Worm (Caenorhabditis elegans): ENCODE data around the gene bckd-1A.

bckd-1A gene

ce11 chrIII:12931786-12932427 lies 40.4 kb downstream of the bckd-1A start, which contains the start of gene rbm-7 (continued):
- TF ChIP-seq C06A6.2 (GFP tag; conservative IDR thresholded peaks at IDR 0.05), result 0 out of 2 replicates have a peak, but pooled peaks have one; percentile 28
- TF ChIP-seq Y67H2A.10 (GFP tag; conservative IDR thresholded peaks at IDR 0.05), result no peak
- TF ChIP-seq gei-17 (GFP tag; optimal IDR thresholded peaks at IDR 0.05), result no peak
- no peak for TF ChIP-seq sea-2 (GFP tag; IDR thresholded peaks at IDR 0.05)
- no peak for TF ChIP-seq ztf-25 (GFP tag; IDR thresholded peaks at IDR 0.05)
- TF ChIP-seq cebp-1 (GFP tag; IDR thresholded peaks at IDR 0.05), result no peak
- TF ChIP-seq cebp-1 (tag; optimal IDR thresholded peaks at IDR 0.05), result peak; percentile 68
- peak; percentile 18 for TF ChIP-seq snpc-1.3 (tag; optimal IDR thresholded peaks at IDR 0.05; ENCODE audit: insufficient read depth)
- no peak for TF ChIP-seq snpc-3.4 (tag; optimal IDR thresholded peaks at IDR 0.05)
- no peak for TF ChIP-seq hrde-1 (tag; optimal IDR thresholded peaks at IDR 0.05; ENCODE audit: borderline replicate concordance)
- peak; percentile 44; the same call in 1 of the 2 replicates for TF ChIP-seq ceh-100 (GFP tag; IDR thresholded peaks at IDR 0.05)
- no peak for TF ChIP-seq die-1 (tag; optimal IDR thresholded peaks at IDR 0.05)
- TF ChIP-seq xnd-1 (tag; optimal IDR thresholded peaks at IDR 0.05), result peak; percentile 20
- TF ChIP-seq tlf-1 (GFP tag; optimal IDR thresholded peaks at IDR 0.05), result peak; percentile 37
- TF ChIP-seq let-607 (tag; optimal IDR thresholded peaks at IDR 0.05), result peak; percentile 11 to 36
- no peak for TF ChIP-seq snpc-4 (GFP tag; optimal IDR thresholded peaks at IDR 0.05)
- peak in 2 of 4 experiments; percentile 14 to 34 for TF ChIP-seq snpc-4 (tag; optimal IDR thresholded peaks at IDR 0.05)

ce11 chrIII:12931108-12931507 lies 41.2 kb downstream of the bckd-1A start:
- TF ChIP-seq zfh-2 (GFP tag; conservative IDR thresholded peaks at IDR 0.05), result peak; percentile 95
- no peak for TF ChIP-seq B0336.3 (GFP tag; IDR thresholded peaks at IDR 0.05)
- no peak for TF ChIP-seq bed-2 (GFP tag; IDR thresholded peaks at IDR 0.05)
- TF ChIP-seq pha-4 (tag; optimal IDR thresholded peaks at IDR 0.05), result no peak
- TF ChIP-seq madf-6 (GFP tag; IDR thresholded peaks at IDR 0.05), result 0 out of 2 replicates have a peak, but pooled peaks have one; percentile 21
- no peak for TF ChIP-seq attf-3 (GFP tag; conservative IDR thresholded peaks at IDR 0.05)
- no peak for TF ChIP-seq nfyb-1 (GFP tag; IDR thresholded peaks at IDR 0.05)
- TF ChIP-seq Y67H2A.10 (GFP tag; conservative IDR thresholded peaks at IDR 0.05), result no peak
- TF ChIP-seq lsl-1 (GFP tag; optimal IDR thresholded peaks at IDR 0.05), result no peak
- no peak for TF ChIP-seq lsy-27 (tag; optimal IDR thresholded peaks at IDR 0.05; ENCODE audit: borderline replicate concordance, insufficient read depth)
- 0 out of 2 replicates have a peak, but pooled peaks have one; percentile 11 for TF ChIP-seq mcd-1 (GFP tag; IDR thresholded peaks at IDR 0.05)
- TF ChIP-seq egrh-3 (GFP tag; IDR thresholded peaks at IDR 0.05), result peak; percentile 30; the same call in 1 of the 2 replicates
- no peak for TF ChIP-seq tbp1 (GFP tag; optimal IDR thresholded peaks at IDR 0.05)
- TF ChIP-seq ceh-58 (GFP tag; IDR thresholded peaks at IDR 0.05), result no peak
- no peak for TF ChIP-seq ztf-25 (GFP tag; IDR thresholded peaks at IDR 0.05)
- no peak for TF ChIP-seq Y53G8AR.9 (GFP tag; conservative IDR thresholded peaks at IDR 0.05)
- TF ChIP-seq hmg-1.2 (GFP tag; IDR thresholded peaks at IDR 0.05), result no peak
- no peak for TF ChIP-seq cebp-1 (GFP tag; IDR thresholded peaks at IDR 0.05)
- no peak for TF ChIP-seq cebp-1 (tag; optimal IDR thresholded peaks at IDR 0.05)

ce11 chrIII:12929573-12929972 lies 42.7 kb downstream of the bckd-1A start, which contains the start of gene Y37D8A.19:
Gene Y37D8A.19 (plus strand): TSS chrIII:12929873.
- TF ChIP-seq aptf-2 (GFP tag; conservative IDR thresholded peaks at IDR 0.05) (no peak), mxl-1 (tag; optimal IDR thresholded peaks at IDR 0.05) (no peak), rec-8 (tag; optimal IDR thresholded peaks at IDR 0.05) (no peak), ztf-6 (GFP tag; IDR thresholded peaks at IDR 0.05) (no peak), ceh-40 (GFP tag; IDR thresholded peaks at IDR 0.05) (no peak), snpc-1.3 (tag; optimal IDR thresholded peaks at IDR 0.05; ENCODE audit: insufficient read depth) (no peak), ccch-3 (GFP tag; optimal IDR thresholded peaks at IDR 0.05) (no peak), T26A5.8 (tag; optimal IDR thresholded peaks at IDR 0.05) (no peak), akir-1 (GFP tag; optimal IDR thresholded peaks at IDR 0.05) (no peak), aptf-3 (GFP tag; IDR thresholded peaks at IDR 0.05) (no peak), ekl-4 (GFP tag; IDR thresholded peaks at IDR 0.05) (no peak)

Data from whole organism, young adult.